Fruit fly (Drosophila melanogaster) whole organism, embryonic: ENCODE results near the gene w.

Experiments
- Antp ChIP-seq: fragments of 200-800 bp; sonication (Bioruptor generic); optimal IDR thresholded peaks from 3 replicates; lab custom pipeline; 2016; ENCODE audit warnings: missing biosample characterization, missing genetic modification characterization
- BEAF-32 ChIP-seq: fragments of 200-800 bp; sonication (Bioruptor generic); optimal IDR thresholded peaks from 3 replicates; lab custom pipeline; 2017; ENCODE audit warnings: missing biosample characterization, missing genetic modification characterization, mild to moderate bottlenecking, moderate library complexity, missing genetic modification reagents
- CG1024 ChIP-seq: fragments of 200-800 bp; sonication (Bioruptor generic); IDR thresholded peaks from 2 replicates; pipeline ENCODE4 v1.3.6; 2022; ENCODE audit warnings: missing biosample characterization, missing genetic modification characterization
- CG10565 ChIP-seq: fragments of 200-800 bp; sonication (Bioruptor generic); optimal IDR thresholded peaks from 3 replicates; lab custom pipeline; 2016; ENCODE audit warnings: missing biosample characterization, mild to moderate bottlenecking, missing genetic modification characterization
- CG1602 ChIP-seq: fragments of 200-800 bp; sonication (Bioruptor generic); optimal IDR thresholded peaks from 3 replicates; lab custom pipeline; 2016; ENCODE audit warnings: missing biosample characterization, missing genetic modification characterization
- CG17359 ChIP-seq: fragments of 200-800 bp; sonication (Bioruptor generic); optimal IDR thresholded peaks from 3 replicates; lab custom pipeline; 2018; ENCODE audit warnings: missing biosample characterization, mild to moderate bottlenecking, missing genetic modification characterization, moderate library complexity
- CG31365 ChIP-seq: fragments of 200-800 bp; sonication (Bioruptor generic); optimal IDR thresholded peaks from 2 replicates; lab custom pipeline; 2018; ENCODE audit warnings: missing biosample characterization, mild to moderate bottlenecking, missing genetic modification characterization
- CG34376 ChIP-seq: fragments of 200-800 bp; sonication (Bioruptor generic); optimal IDR thresholded peaks from 2 replicates; lab custom pipeline; 2018; ENCODE audit warnings: missing biosample characterization, mild to moderate bottlenecking, missing genetic modification characterization
- CG6689 ChIP-seq: fragments of 200-800 bp; sonication (Bioruptor generic); IDR thresholded peaks from 2 replicates; pipeline ENCODE4 v1.3.6; 2022; ENCODE audit warnings: missing biosample characterization, missing genetic modification characterization
- CG6854 ChIP-seq: fragments of 200-800 bp; sonication (Bioruptor generic); optimal IDR thresholded peaks from 3 replicates; lab custom pipeline; 2017; ENCODE audit warnings: missing biosample characterization, mild to moderate bottlenecking, missing genetic modification characterization
- CG8290 ChIP-seq, 3 experiments: fragments of 200-800 bp; sonication (Bioruptor generic); optimal IDR thresholded peaks; 2 replicates each; lab custom pipeline; 2016 to 2019; ENCODE audit warnings: missing biosample characterization in 3 of 3, missing genetic modification characterization in 3 of 3, mild to moderate bottlenecking in 2 of 3, moderate library complexity in 1 of 3
- CG8478 ChIP-seq: fragments of >200 bp; optimal IDR thresholded peaks from 2 replicates; lab custom pipeline; 2018
- Chrac-16 ChIP-seq: fragments of 200-800 bp; sonication (Bioruptor generic); optimal IDR thresholded peaks from 3 replicates; lab custom pipeline; 2016; ENCODE audit warnings: missing biosample characterization, missing genetic modification characterization
- CrebB ChIP-seq: fragments of 200-800 bp; sonication (Bioruptor generic); optimal IDR thresholded peaks from 3 replicates; lab custom pipeline; 2018; ENCODE audit warnings: missing biosample characterization, mild to moderate bottlenecking, missing genetic modification characterization
- Deaf1 ChIP-seq: fragments of 200-800 bp; optimal IDR thresholded peaks from 3 replicates; lab custom pipeline; 2019; ENCODE audit warnings: missing biosample characterization, mild to moderate bottlenecking, missing genetic modification characterization, moderate library complexity
- Dek ChIP-seq: fragments of 200-800 bp; sonication (Bioruptor generic); optimal IDR thresholded peaks from 3 replicates; lab custom pipeline; 2019; ENCODE audit warnings: missing biosample characterization, mild to moderate bottlenecking, missing genetic modification characterization, moderate library complexity
- Dfd ChIP-seq, 2 experiments: fragments of >200 bp; optimal IDR thresholded peaks; 2 replicates each; lab custom pipeline; 2017; ENCODE audit warnings: missing biosample characterization in 2 of 2, missing genetic modification characterization in 2 of 2
- E2f1 ChIP-seq: fragments of 200-800 bp; sonication (Bioruptor generic); IDR thresholded peaks from 2 replicates; pipeline ENCODE4 v1.3.6; 2022; ENCODE audit warnings: missing biosample characterization, missing genetic modification characterization
- ERR ChIP-seq: fragments of 200-800 bp; sonication (Bioruptor generic); optimal IDR thresholded peaks from 2 replicates; lab custom pipeline; 2016; ENCODE audit warnings: missing biosample characterization, missing genetic modification characterization
- Elba2 ChIP-seq: fragments of 200-800 bp; sonication (Bioruptor generic); optimal IDR thresholded peaks from 3 replicates; lab custom pipeline; 2016; ENCODE audit warnings: missing biosample characterization, missing genetic modification characterization
- HLH3B ChIP-seq: fragments of 200-800 bp; sonication (Bioruptor generic); IDR thresholded peaks from 2 replicates; pipeline ENCODE4 v1.3.6; 2022; ENCODE audit warnings: missing biosample characterization, missing genetic modification characterization
- Jarid2 ChIP-seq: fragments of 200-800 bp; sonication (Bioruptor generic); optimal IDR thresholded peaks from 3 replicates; lab custom pipeline; 2017; ENCODE audit warnings: mild to moderate bottlenecking, missing biosample characterization, missing genetic modification reagents, missing genetic modification characterization
- Meics ChIP-seq: fragments of 200-800 bp; sonication (Bioruptor generic); optimal IDR thresholded peaks from 2 replicates; lab custom pipeline; 2017; ENCODE audit warnings: missing biosample characterization, mild to moderate bottlenecking, missing genetic modification characterization
- Nf-YC ChIP-seq: fragments of 200-800 bp; optimal IDR thresholded peaks from 3 replicates; lab custom pipeline; 2019; ENCODE audit warnings: missing biosample characterization, mild to moderate bottlenecking, missing genetic modification characterization, moderate library complexity
- Optix ChIP-seq: fragments of 200-800 bp; sonication (Bioruptor generic); IDR thresholded peaks from 3 replicates; pipeline ENCODE4 v1.3.6; 2022; ENCODE audit warnings: missing biosample characterization, missing genetic modification characterization
- Scr ChIP-seq: fragments of 200-800 bp; sonication (Bioruptor generic); IDR thresholded peaks from 2 replicates; pipeline ENCODE4 v1.3.6; 2022; ENCODE audit warnings: missing biosample characterization, missing genetic modification characterization; ENCODE audit not compliant: partially characterized antibody
- TFAM ChIP-seq: fragments of 200-800 bp; sonication (Bioruptor generic); optimal IDR thresholded peaks from 2 replicates; lab custom pipeline; 2017; ENCODE audit warnings: missing biosample characterization, missing genetic modification characterization, inconsistent platforms
- amos ChIP-seq: fragments of 200-800 bp; sonication (Bioruptor generic); IDR thresholded peaks from 2 replicates; pipeline ENCODE4 v1.3.6; 2022; ENCODE audit warnings: missing biosample characterization, missing genetic modification characterization; ENCODE audit not compliant: partially characterized antibody
- cas ChIP-seq: fragments of 200-800 bp; sonication (Bioruptor generic); IDR thresholded peaks from 2 replicates; pipeline ENCODE4 v1.3.6; 2022; ENCODE audit warnings: missing biosample characterization, missing genetic modification characterization
- chif ChIP-seq, 2 experiments: fragments of 200-800 bp; sonication (Bioruptor generic); optimal IDR thresholded peaks; 3 replicates each; lab custom pipeline; 2016; ENCODE audit warnings: missing biosample characterization in 2 of 2, missing genetic modification characterization in 2 of 2
- dmrt11E ChIP-seq: fragments of 200-800 bp; sonication (Bioruptor generic); optimal IDR thresholded peaks from 3 replicates; lab custom pipeline; 2018; ENCODE audit warnings: missing biosample characterization, mild to moderate bottlenecking, missing genetic modification characterization, moderate library complexity
- dysf ChIP-seq: fragments of 200-800 bp; sonication (Bioruptor generic); IDR thresholded peaks from 3 replicates; pipeline ENCODE4 v1.3.6; 2022; ENCODE audit warnings: missing biosample characterization, missing genetic modification characterization
- gem ChIP-seq: fragments of 200-800 bp; sonication (Bioruptor generic); optimal IDR thresholded peaks from 2 replicates; lab custom pipeline; 2019; ENCODE audit warnings: missing biosample characterization, mild to moderate bottlenecking, missing genetic modification characterization, moderate library complexity
- gsb-n ChIP-seq: fragments of 200-800 bp; sonication (Bioruptor generic); optimal IDR thresholded peaks from 3 replicates; lab custom pipeline; 2018; ENCODE audit warnings: missing biosample characterization, mild to moderate bottlenecking, missing genetic modification characterization
- lab ChIP-seq: fragments of 200-800 bp; sonication (Bioruptor generic); optimal IDR thresholded peaks from 3 replicates; lab custom pipeline; 2017; ENCODE audit warnings: missing biosample characterization, missing genetic modification characterization, mild to moderate bottlenecking, moderate library complexity, missing genetic modification reagents
- lmd ChIP-seq: fragments of 200-800 bp; sonication (Bioruptor generic); IDR thresholded peaks from 2 replicates; pipeline ENCODE4 v1.3.6; 2022; ENCODE audit warnings: missing biosample characterization, missing genetic modification characterization
- oc ChIP-seq: fragments of 200-800 bp; sonication (Bioruptor generic); optimal IDR thresholded peaks from 2 replicates; lab custom pipeline; 2018; ENCODE audit warnings: missing biosample characterization, mild to moderate bottlenecking, missing genetic modification characterization, moderate library complexity
- odd ChIP-seq: fragments of 200-800 bp; sonication (Bioruptor generic); optimal IDR thresholded peaks from 2 replicates; lab custom pipeline; 2017; ENCODE audit warnings: missing biosample characterization, mild to moderate bottlenecking, missing genetic modification characterization
- p53 ChIP-seq: fragments of 200-800 bp; sonication (Bioruptor generic); optimal IDR thresholded peaks from 2 replicates; lab custom pipeline; 2016; ENCODE audit warnings: missing biosample characterization, missing genetic modification characterization
- pita ChIP-seq: fragments of 200-800 bp; sonication (Bioruptor generic); optimal IDR thresholded peaks from 2 replicates; lab custom pipeline; 2017; ENCODE audit warnings: missing biosample characterization, mild to moderate bottlenecking, missing genetic modification characterization
- psq ChIP-seq: fragments of 200-800 bp; sonication (Bioruptor generic); optimal IDR thresholded peaks from 2 replicates; lab custom pipeline; 2017; ENCODE audit warnings: missing biosample characterization, missing genetic modification characterization
- ranshi ChIP-seq: fragments of 200-800 bp; sonication (Bioruptor generic); IDR thresholded peaks from 2 replicates; pipeline ENCODE4 v1.3.6; 2022; ENCODE audit warnings: missing biosample characterization, missing genetic modification characterization
- rib ChIP-seq: fragments of 200-800 bp; sonication (Bioruptor generic); IDR thresholded peaks from 2 replicates; pipeline ENCODE4 v1.3.6; 2022; ENCODE audit warnings: missing biosample characterization, missing genetic modification characterization
- ro ChIP-seq: fragments of 200-800 bp; sonication (Bioruptor generic); IDR thresholded peaks from 2 replicates; pipeline ENCODE4 v1.3.6; 2022; ENCODE audit warnings: missing biosample characterization, missing genetic modification characterization
- run ChIP-seq: fragments of 200-800 bp; sonication (Bioruptor generic); optimal IDR thresholded peaks from 3 replicates; lab custom pipeline; 2018; ENCODE audit warnings: missing biosample characterization, mild to moderate bottlenecking, missing genetic modification characterization
- seq ChIP-seq: fragments of 200-800 bp; sonication (Bioruptor generic); IDR thresholded peaks from 2 replicates; pipeline ENCODE4 v1.3.6; 2022; ENCODE audit warnings: missing biosample characterization, missing genetic modification characterization
- slou ChIP-seq: fragments of 200-800 bp; sonication (Bioruptor generic); optimal IDR thresholded peaks from 3 replicates; lab custom pipeline; 2016; ENCODE audit warnings: missing biosample characterization, missing genetic modification characterization
- twi ChIP-seq: fragments of 200-800 bp; optimal IDR thresholded peaks from 2 replicates; lab custom pipeline; 2019; ENCODE audit warnings: missing biosample characterization, mild to moderate bottlenecking, missing genetic modification characterization, moderate library complexity
- tx ChIP-seq: fragments of 200-800 bp; sonication (Bioruptor generic); optimal IDR thresholded peaks from 2 replicates; lab custom pipeline; 2016; ENCODE audit warnings: missing biosample characterization, missing genetic modification characterization
- unpg ChIP-seq: fragments of 200-800 bp; sonication (Bioruptor generic); optimal IDR thresholded peaks from 3 replicates; lab custom pipeline; 2018; ENCODE audit warnings: missing biosample characterization, mild to moderate bottlenecking, missing genetic modification characterization, moderate library complexity
- wdn ChIP-seq: fragments of 200-800 bp; sonication (Bioruptor generic); IDR thresholded peaks from 2 replicates; pipeline ENCODE4 v1.3.6; 2022; ENCODE audit warnings: missing biosample characterization, missing genetic modification characterization
- wor ChIP-seq: fragments of 200-800 bp; sonication (Bioruptor generic); IDR thresholded peaks from 2 replicates; pipeline ENCODE4 v1.3.6; 2022; ENCODE audit warnings: missing biosample characterization, missing genetic modification characterization

Gene w

DNA sequence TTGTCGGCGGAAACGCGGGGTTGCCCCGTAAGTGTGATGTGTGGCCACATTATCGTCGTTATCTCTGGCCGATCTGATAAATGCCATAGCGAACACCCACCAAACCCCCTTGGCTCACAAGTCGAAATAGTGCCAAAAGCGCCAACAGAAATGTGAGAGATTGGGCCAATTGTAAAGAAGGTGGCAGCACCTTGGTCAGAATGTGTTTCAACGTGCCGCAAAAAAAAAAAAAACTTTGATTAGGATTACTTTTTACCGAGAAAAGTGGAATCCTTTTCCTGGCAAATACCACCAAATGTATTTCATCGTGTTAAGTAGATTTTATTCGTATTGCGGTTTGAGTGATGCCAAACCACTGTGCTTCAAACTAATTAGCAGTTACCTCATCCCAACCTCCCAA, 53.2 kb downstream of the w start (continued):
- TF ChIP-seq seq (GFP tag; lab: Robert Waterston, UW) = peak; percentile 83
- TF ChIP-seq CG8290 (GFP tag; optimal IDR thresholded peaks at IDR 0.05; lab: Kevin White, UChicago) = no peak
- TF ChIP-seq CG8290 (tag; optimal IDR thresholded peaks at IDR 0.05; lab: Kevin White, UChicago) = peak in 1 of 2 experiments; percentile 52
- TF ChIP-seq lab (GFP tag; lab: Kevin White, UChicago) = peak; percentile 95
- TF ChIP-seq CG6689 (GFP tag; lab: Robert Waterston, UW) = peak; percentile 84
- TF ChIP-seq Dek (tag; lab: Kevin White, UChicago) = peak; percentile 72
- TF ChIP-seq dmrt11E (tag; lab: Kevin White, UChicago) = no peak
- no peak for TF ChIP-seq amos (GFP tag; lab: Robert Waterston, UW)
- no peak for TF ChIP-seq CG8478 (lab: Kevin White, UChicago)
- TF ChIP-seq odd = peak; percentile 66
- peak; percentile 37; the same call in 1 of the 2 replicates for TF ChIP-seq CG1024 (GFP tag; lab: Robert Waterston, UW)
- peak; percentile 85 for TF ChIP-seq HLH3B (GFP tag; lab: Robert Waterston, UW)
- peak; percentile 88 for TF ChIP-seq Antp (GFP tag; lab: Kevin White, UChicago)
- peak; percentile 64 for TF ChIP-seq Chrac-16 (GFP tag; lab: Kevin White, UChicago)
- TF ChIP-seq chif (GFP tag; optimal IDR thresholded peaks at IDR 0.05; lab: Kevin White, UChicago) = peak; percentile 56 to 80
- no peak for TF ChIP-seq BEAF-32 (GFP tag; lab: Kevin White, UChicago)
- TF ChIP-seq CG31365 (tag; lab: Kevin White, UChicago) = no peak
- TF ChIP-seq ranshi = peak; percentile 84
- TF ChIP-seq CG34376 (GFP tag; lab: Kevin White, UChicago) = no peak
- TF ChIP-seq ro = no peak
- peak; percentile 85 for TF ChIP-seq E2f1 (GFP tag; lab: Robert Waterston, UW)
- TF ChIP-seq cas (GFP tag; lab: Robert Waterston, UW) = peak; percentile 84
- peak; percentile 83 for TF ChIP-seq ERR
- no peak for TF ChIP-seq oc (tag; lab: Kevin White, UChicago)
- no peak for TF ChIP-seq TFAM (GFP tag; lab: Kevin White, UChicago)
- TF ChIP-seq Optix = peak; percentile 85
- no peak for TF ChIP-seq psq
- TF ChIP-seq slou = peak; percentile 44
- no peak for TF ChIP-seq Jarid2
- TF ChIP-seq twi (tag; lab: Kevin White, UChicago) = no peak
- peak; percentile 89 for TF ChIP-seq lmd (GFP tag; lab: Robert Waterston, UW)
- no peak for TF ChIP-seq Scr
- TF ChIP-seq rib (GFP tag; lab: Robert Waterston, UW) = peak; percentile 89
- TF ChIP-seq p53 (GFP tag; lab: Kevin White, UChicago) = no peak
- no peak for TF ChIP-seq CG10565 (GFP tag; lab: Kevin White, UChicago)
- peak; percentile 50 for TF ChIP-seq CrebB (tag; lab: Kevin White, UChicago)
- peak; percentile 84 for TF ChIP-seq gem (tag; lab: Kevin White, UChicago)
- TF ChIP-seq gsb-n = no peak
- TF ChIP-seq pita = no peak
- TF ChIP-seq CG1602 (GFP tag; lab: Kevin White, UChicago) = no peak
- peak; percentile 91 for TF ChIP-seq wdn (GFP tag; lab: Robert Waterston, UW)
- TF ChIP-seq tx = peak; percentile 82
- no peak for TF ChIP-seq run
- no peak for TF ChIP-seq Dfd (GFP tag; optimal IDR thresholded peaks at IDR 0.05; lab: Kevin White, UChicago)
- TF ChIP-seq unpg = peak; percentile 80
- no peak for TF ChIP-seq Elba2 (GFP tag; lab: Kevin White, UChicago)
- peak; percentile 53 for TF ChIP-seq CG6854
- no peak for TF ChIP-seq Deaf1
- no peak for TF ChIP-seq Nf-YC (tag; lab: Kevin White, UChicago)
- peak; percentile 87 for TF ChIP-seq Meics (GFP tag; lab: Kevin White, UChicago)
- TF ChIP-seq CG17359 (tag; lab: Kevin White, UChicago) = peak; percentile 77
- TF ChIP-seq dysf (GFP tag; lab: Robert Waterston, UW) = peak; percentile 92
- peak; percentile 47; the same call in 1 of the 2 replicates for TF ChIP-seq wor
